Comparison of ENCODE assay signal across 3 worm cellular contexts in genomic region chrIII:13393239-13393638, ce11.
TF ChIP-seq lines count a peak whose summit lies in the region.

Gene dnj-17, minus strand, starts transcription at chrIII:13393339.

TF ChIP-seq in whole organism, L1 larva, 84 proteins besides CTCF, POLR2A, EP300 and RAD21:
- TF ChIP-seq efl-1 (optimal IDR thresholded peaks at IDR 0.05; lab: Kevin White, UChicago): no peak
- peak; percentile 27 to 74 for TF ChIP-seq efl-1 (GFP tag; optimal IDR thresholded peaks at IDR 0.05 in 1 of 2; lab: Kevin White, UChicago)
- no peak for TF ChIP-seq C16A3.4 (tag; optimal IDR thresholded peaks at IDR 0.05; lab: Kevin White, UChicago)

TF ChIP-seq in whole organism, mixed stage, embryonic, 35 proteins besides CTCF, POLR2A, EP300 and RAD21:
- peak; percentile 13 for TF ChIP-seq ces-1 (GFP tag; optimal IDR thresholded peaks at IDR 0.05; lab: Kevin White, UChicago)
- TF ChIP-seq M03D4.4 (tag; optimal IDR thresholded peaks at IDR 0.05; lab: Kevin White, UChicago): no peak

TF ChIP-seq in whole organism, young adult, 124 proteins besides CTCF, POLR2A, EP300 and RAD21:
- peak; percentile 72 for TF ChIP-seq hmg-1.2 (GFP tag; IDR thresholded peaks at IDR 0.05; lab: Robert Waterston, UW)
- no peak for TF ChIP-seq hrde-1 (tag; optimal IDR thresholded peaks at IDR 0.05; lab: Kevin White, UChicago; ENCODE audit: borderline replicate concordance)
